Fruit fly (Drosophila melanogaster): ENCODE results near the gene CG15892.
A peak's percentile ranks its signal among the peaks of the same experiment; 100 is the strongest.

The CG15892 gene

dm6 chrX:6267187-6267711 lies 26.9 kb downstream of the CG15892 start, which contains the start of gene schlank (continued):
- TF ChIP-seq Bteb2 (GFP tag; optimal IDR thresholded peaks at IDR 0.05) (no peak), H15 (GFP tag; IDR thresholded peaks at IDR 0.05) (peak; percentile 45; the same call in 1 of the 3 replicates), CG10366 (GFP tag; IDR thresholded peaks at IDR 0.05) (peak; percentile 61; the same call in 1 of the 2 replicates), CG31365 (tag; optimal IDR thresholded peaks at IDR 0.05) (no peak), chm (GFP tag; IDR thresholded peaks at IDR 0.05) (no peak; the same call in 1 of the 2 replicates), Stat92E (GFP tag; optimal IDR thresholded peaks at IDR 0.05) (peak in 1 of 3 experiments; percentile 19), CG17186 (GFP tag; optimal IDR thresholded peaks at IDR 0.05) (peak; percentile 27), CG4617 (GFP tag; optimal IDR thresholded peaks at IDR 0.05; ENCODE audit: borderline replicate concordance) (no peak), CG8281 (tag; optimal IDR thresholded peaks at IDR 0.05) (no peak), CG10654 (GFP tag; optimal IDR thresholded peaks at IDR 0.05) (peak; percentile 40), Fer2 (tag; optimal IDR thresholded peaks at IDR 0.05) (no peak), CG4360 (GFP tag; IDR thresholded peaks at IDR 0.05) (no peak), CG5180 (GFP tag; optimal IDR thresholded peaks at IDR 0.05) (no peak), CG15601 (tag; optimal IDR thresholded peaks at IDR 0.05) (no peak), twi (tag; optimal IDR thresholded peaks at IDR 0.05) (no peak), CG34422 (GFP tag; IDR thresholded peaks at IDR 0.05) (no peak), unpg (GFP tag; optimal IDR thresholded peaks at IDR 0.05) (peak; percentile 44), hb (GFP tag; IDR thresholded peaks at IDR 0.05; ENCODE audit: partially characterized antibody) (no peak), Ada2b (GFP tag; IDR thresholded peaks at IDR 0.05) (peak; percentile 56), CG7928 (GFP tag; optimal IDR thresholded peaks at IDR 0.05) (peak; percentile 85), fd3F (GFP tag; optimal IDR thresholded peaks at IDR 0.05) (peak; percentile 22), CG32767 (GFP tag; IDR thresholded peaks at IDR 0.05) (no peak), sisA (GFP tag; IDR thresholded peaks at IDR 0.05) (peak; percentile 74), tap (tag; optimal IDR thresholded peaks at IDR 0.05) (no peak), ftz-f1 (GFP tag; optimal IDR thresholded peaks at IDR 0.05) (no peak), Pdp1 (GFP tag; optimal IDR thresholded peaks at IDR 0.05) (peak; percentile 5 to 64), tio (GFP tag; optimal IDR thresholded peaks at IDR 0.05) (no peak), zfh2 (GFP tag; optimal IDR thresholded peaks at IDR 0.05) (peak; percentile 51), mam (GFP tag; optimal IDR thresholded peaks at IDR 0.05) (peak; percentile 73), Mrtf (GFP tag; IDR thresholded peaks at IDR 0.05) (no peak), CG6683 (GFP tag; optimal IDR thresholded peaks at IDR 0.05) (no peak), ci (GFP tag; IDR thresholded peaks at IDR 0.05) (peak; percentile 81), CG10147 (GFP tag; optimal IDR thresholded peaks at IDR 0.05) (no peak), gt (GFP tag; IDR thresholded peaks at IDR 0.05) (no peak), ash1 (GFP tag; optimal IDR thresholded peaks at IDR 0.05) (no peak), CG12071 (GFP tag; optimal IDR thresholded peaks at IDR 0.05) (peak; percentile 25), Ets97D (GFP tag; optimal IDR thresholded peaks at IDR 0.05) (peak; percentile 36), Doc3 (GFP tag; IDR thresholded peaks at IDR 0.05; ENCODE audit: partially characterized antibody) (no peak), CG2712 (tag; optimal IDR thresholded peaks at IDR 0.05) (peak; percentile 54), p53 (GFP tag; optimal IDR thresholded peaks at IDR 0.05) (peak; percentile 14), gsb-n (tag; optimal IDR thresholded peaks at IDR 0.05) (no peak), eyg (GFP tag; optimal IDR thresholded peaks at IDR 0.05) (no peak), NC2α (GFP tag; optimal IDR thresholded peaks at IDR 0.05) (no peak), nerfin-1 (tag; optimal IDR thresholded peaks at IDR 0.05) (no peak), CG4424 (GFP tag; optimal IDR thresholded peaks at IDR 0.05) (peak; percentile 30), gem (tag; optimal IDR thresholded peaks at IDR 0.05) (peak; percentile 69), mld (GFP tag; IDR thresholded peaks at IDR 0.05; ENCODE audit: partially characterized antibody) (no peak), lmd (GFP tag; IDR thresholded peaks at IDR 0.05) (peak; percentile 67), Dll (GFP tag; IDR thresholded peaks at IDR 0.05; ENCODE audit: partially characterized antibody) (no peak), CG1233 (GFP tag; optimal IDR thresholded peaks at IDR 0.05) (peak; percentile 2)
